Worm (Caenorhabditis elegans) whole organism, L4 larva: ENCODE data around the gene mep-1.

ENCODE experiments used
- F26F4.8 ChIP-seq: fragments of 200-800 bp; sonication (Bioruptor generic); conservative IDR thresholded peaks from 2 replicates; pipeline ENCODE4 v1.3.6; 2022; ENCODE audit warnings: missing genetic modification characterization, missing compliant biosample characterization
- F49E8.2 ChIP-seq: sonication (generic microtip); optimal IDR thresholded peaks from 2 replicates; lab custom pipeline; 2016; ENCODE audit warnings: missing compliant biosample characterization, mild to moderate bottlenecking, missing genetic modification characterization, borderline replicate concordance
- mep-1 ChIP-seq: fragments of 150-350 bp; sonication (generic microtip); optimal IDR thresholded peaks from 3 replicates; lab custom pipeline; 2014; ENCODE audit warnings: missing biosample characterization, missing genetic modification characterization
- nhr-28 ChIP-seq: fragments of 150-350 bp; optimal IDR thresholded peaks from 2 replicates; lab custom pipeline; 2014; ENCODE audit warnings: missing biosample characterization, missing genetic modification characterization
- snpc-4 ChIP-seq: fragments of 150-350 bp; optimal IDR thresholded peaks from 2 replicates; lab custom pipeline; 2014; ENCODE audit warnings: missing biosample characterization, missing genetic modification characterization

- TF ChIP-seq snpc-4 (tag; lab: Kevin White, UChicago) (no peak), F26F4.8 (GFP tag; lab: Robert Waterston, UW) (no peak), mep-1 (tag; lab: Kevin White, UChicago) (no peak), F49E8.2 (no peak), nhr-28 (no peak)
These were observed 3.5 kb upstream of the mep-1 start, which contains the start of the genes M04B2.4 and gfl-1 for ce11 chrIV:11520960-11521359.
